Fruit fly (Drosophila melanogaster): ENCODE measurements around the gene Ip259.
A peak's percentile ranks its signal among the peaks of the same experiment; 100 is the strongest.

Gene Ip259

dm6 chr2L:10408122-10408576, at the start of gene Ip259, which contains the start of gene RpS27A (continued):
- TF ChIP-seq CG12659 (GFP tag; optimal IDR thresholded peaks at IDR 0.05) (peak; percentile 90), Jarid2 (GFP tag; optimal IDR thresholded peaks at IDR 0.05) (no peak), CG13287 (GFP tag; IDR thresholded peaks at IDR 0.05; ENCODE audit: partially characterized antibody) (no peak; the same call in 1 of the 2 replicates), CG3726 (GFP tag; IDR thresholded peaks at IDR 0.05) (no peak), Trl (optimal IDR thresholded peaks at IDR 0.05) (no peak), Trl (GFP tag; optimal IDR thresholded peaks at IDR 0.05) (peak; percentile 78), lilli (GFP tag; optimal IDR thresholded peaks at IDR 0.05) (peak; percentile 48), CG6813 (GFP tag; optimal IDR thresholded peaks at IDR 0.05) (peak; percentile 83), CG4730 (GFP tag; IDR thresholded peaks at IDR 0.05) (peak; percentile 35; the same call in 1 of the 2 replicates), Sin3A (optimal IDR thresholded peaks at IDR 0.05) (no peak), CG11093 (GFP tag; IDR thresholded peaks at IDR 0.05) (no peak), CG6689 (GFP tag; IDR thresholded peaks at IDR 0.05) (peak; percentile 59), vvl (GFP tag; IDR thresholded peaks at IDR 0.05) (peak; percentile 87), fu2 (GFP tag; optimal IDR thresholded peaks at IDR 0.05) (peak; percentile 69), crp (GFP tag; optimal IDR thresholded peaks at IDR 0.05) (peak in 1 of 2 experiments; percentile 47), tin (GFP tag; optimal IDR thresholded peaks at IDR 0.05) (peak; percentile 63), shn (GFP tag; optimal IDR thresholded peaks at IDR 0.05) (peak; percentile 70), cas (GFP tag; IDR thresholded peaks at IDR 0.05) (0 out of 2 replicates have a peak, but pooled peaks have one; percentile 35), CG17359 (tag; optimal IDR thresholded peaks at IDR 0.05) (peak; percentile 75), seq (GFP tag; IDR thresholded peaks at IDR 0.05) (peak; percentile 74), CG10321 (GFP tag; IDR thresholded peaks at IDR 0.05) (peak; percentile 44; the same call in 1 of the 2 replicates), lab (GFP tag; optimal IDR thresholded peaks at IDR 0.05) (no peak), CG1024 (GFP tag; IDR thresholded peaks at IDR 0.05) (peak; percentile 98), grau (tag; optimal IDR thresholded peaks at IDR 0.05) (peak; percentile 69), CG2202 (tag; optimal IDR thresholded peaks at IDR 0.05) (peak; percentile 57), maf-S (GFP tag; optimal IDR thresholded peaks at IDR 0.05) (peak; percentile 57), CG30431 (GFP tag; optimal IDR thresholded peaks at IDR 0.05) (peak; percentile 69), nom (GFP tag; optimal IDR thresholded peaks at IDR 0.05) (peak; percentile 83), Ptx1 (GFP tag; IDR thresholded peaks at IDR 0.05) (peak; percentile 71; the same call in 1 of the 2 replicates), danr (GFP tag; IDR thresholded peaks at IDR 0.05) (peak; percentile 40; the same call in 1 of the 2 replicates), CG13894 (tag; optimal IDR thresholded peaks at IDR 0.05) (no peak), croc (GFP tag; conservative IDR thresholded peaks at IDR 0.05) (peak; percentile 61), CG14050 (GFP tag; IDR thresholded peaks at IDR 0.05) (peak; percentile 71), CrebB (tag; optimal IDR thresholded peaks at IDR 0.05) (peak; percentile 73), otp (GFP tag; IDR thresholded peaks at IDR 0.05) (no peak; the same call in 2 of the 3 replicates), CG42726 (GFP tag; IDR thresholded peaks at IDR 0.05; ENCODE audit: partially characterized antibody) (peak; percentile 30; the same call in 1 of the 2 replicates), Hey (tag; optimal IDR thresholded peaks at IDR 0.05) (no peak), CG11723 (GFP tag; optimal IDR thresholded peaks at IDR 0.05) (peak; percentile 98), CG15011 (GFP tag; optimal IDR thresholded peaks at IDR 0.05) (peak; percentile 69), ac (GFP tag; optimal IDR thresholded peaks at IDR 0.05) (peak; percentile 62), Ets65A (GFP tag) (peak; percentile 98), CG4404 (GFP tag; IDR thresholded peaks at IDR 0.05) (no peak), lola (GFP tag; optimal IDR thresholded peaks at IDR 0.05) (peak in 1 of 3 experiments; percentile 36), CG11085 (GFP tag; IDR thresholded peaks at IDR 0.05) (peak; percentile 75), Gsc (GFP tag; IDR thresholded peaks at IDR 0.05) (no peak), Poxn (GFP tag; IDR thresholded peaks at IDR 0.05) (no peak), gro (GFP tag; optimal IDR thresholded peaks at IDR 0.05) (peak; percentile 61), MTF-1 (GFP tag; optimal IDR thresholded peaks at IDR 0.05; ENCODE audit: borderline replicate concordance) (no peak), pan (optimal IDR thresholded peaks at IDR 0.05) (no peak), pan (GFP tag; optimal IDR thresholded peaks at IDR 0.05 in 1 of 2, IDR thresholded peaks at IDR 0.05 in 1 of 2) (peak in 1 of 2 experiments; percentile 77), CG32767 (GFP tag; IDR thresholded peaks at IDR 0.05) (peak; percentile 61; the same call in 1 of the 2 replicates)
